Fruit fly (Drosophila melanogaster): ENCODE results near the gene tsg.

The tsg gene

dm6 chrX:11988912-11989311, at the start of gene tsg:
Gene tsg, minus strand, starts transcription at chrX:11988948.
- TF ChIP-seq CG7101 (tag; optimal IDR thresholded peaks at IDR 0.05) = no peak
- no peak for TF ChIP-seq toe (GFP tag; optimal IDR thresholded peaks at IDR 0.05)
- no peak for TF ChIP-seq CG1620 (GFP tag; optimal IDR thresholded peaks at IDR 0.05)
- TF ChIP-seq cnc (optimal IDR thresholded peaks at IDR 0.05) = no peak
- no peak for TF ChIP-seq tj (GFP tag; optimal IDR thresholded peaks at IDR 0.05)
- no peak for TF ChIP-seq cic (GFP tag; optimal IDR thresholded peaks at IDR 0.05)
- TF ChIP-seq Crg-1 (GFP tag; optimal IDR thresholded peaks at IDR 0.05) = no peak
- TF ChIP-seq CG33017 (tag; optimal IDR thresholded peaks at IDR 0.05) = no peak

DNA sequence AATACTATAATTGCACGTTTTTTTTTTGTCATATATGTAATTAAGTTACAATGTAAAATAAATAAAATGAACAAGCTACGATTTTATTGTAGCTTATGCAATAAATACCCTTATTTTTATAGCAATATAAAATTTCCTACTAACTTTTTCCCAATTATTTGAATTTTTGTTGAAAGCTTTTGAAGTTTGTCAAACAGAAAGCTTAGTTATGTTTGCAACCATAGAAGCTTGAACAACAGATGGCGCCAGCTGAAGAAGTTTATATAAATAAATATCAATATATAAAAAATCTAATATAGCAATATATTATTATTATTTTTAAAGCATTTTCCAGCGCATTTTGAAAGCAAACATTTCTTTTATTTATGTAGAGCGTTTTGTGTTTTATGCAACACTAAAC, 46.5 kb upstream of the tsg start:
- TF ChIP-seq bab1 (GFP tag; optimal IDR thresholded peaks at IDR 0.05) = peak; percentile 47
- no peak for TF ChIP-seq toe (GFP tag; optimal IDR thresholded peaks at IDR 0.05)

DNA sequence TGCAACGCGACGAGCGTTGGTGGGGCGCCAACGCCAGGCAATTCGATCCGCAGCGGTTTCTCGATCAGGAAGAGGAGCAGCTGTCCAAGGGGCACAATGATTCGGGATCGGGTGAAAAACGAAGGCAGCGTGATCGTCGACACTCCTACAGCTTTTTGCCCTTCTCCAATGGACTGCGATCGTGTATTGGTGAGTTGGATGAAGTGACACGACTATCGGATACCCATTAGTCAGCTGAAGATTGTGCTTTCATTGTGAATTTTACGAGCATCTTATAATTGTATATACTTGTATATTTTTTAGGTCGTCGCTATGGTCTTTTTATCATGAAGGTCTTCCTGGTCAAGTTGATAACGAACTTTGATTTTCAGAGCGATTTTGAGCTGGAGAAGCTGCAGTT, 46.0 kb upstream of the tsg start:
- TF ChIP-seq cnc (optimal IDR thresholded peaks at IDR 0.05) (no peak), Mnt (GFP tag; optimal IDR thresholded peaks at IDR 0.05) (no peak)

- TF ChIP-seq CG1620 (GFP tag; optimal IDR thresholded peaks at IDR 0.05) (no peak), ovo (GFP tag; optimal IDR thresholded peaks at IDR 0.05) (no peak), bab1 (GFP tag; optimal IDR thresholded peaks at IDR 0.05) (no peak), CG11617 (GFP tag; optimal IDR thresholded peaks at IDR 0.05) (no peak), CG7045 (GFP tag; optimal IDR thresholded peaks at IDR 0.05) (no peak), toe (GFP tag; optimal IDR thresholded peaks at IDR 0.05) (no peak), pad (GFP tag; optimal IDR thresholded peaks at IDR 0.05) (no peak), CG12768 (GFP tag; optimal IDR thresholded peaks at IDR 0.05) (no peak), Hr96 (GFP tag; optimal IDR thresholded peaks at IDR 0.05) (no peak)
Observed at dm6 chrX:12032136-12032682, 43.5 kb upstream of the tsg start, which contains the start of gene Cyp318a1. Gene Cyp318a1, plus strand, starts transcription at chrX:12032632.

dm6 chrX:12031400-12031799, 42.7 kb upstream of the tsg start, which contains the start of gene Cyp311a1:
Gene Cyp311a1, minus strand, starts transcription at chrX:12031465.
- TF ChIP-seq ovo (GFP tag; optimal IDR thresholded peaks at IDR 0.05) (no peak), CG33017 (tag; optimal IDR thresholded peaks at IDR 0.05) (peak; percentile 60), Hr96 (GFP tag; optimal IDR thresholded peaks at IDR 0.05) (no peak), CG7045 (GFP tag; optimal IDR thresholded peaks at IDR 0.05) (no peak), CG7101 (tag; optimal IDR thresholded peaks at IDR 0.05) (peak; percentile 56), tj (GFP tag; optimal IDR thresholded peaks at IDR 0.05) (no peak), cnc (optimal IDR thresholded peaks at IDR 0.05) (no peak), CG14711 (tag; optimal IDR thresholded peaks at IDR 0.05) (peak; percentile 48), Mnt (GFP tag; optimal IDR thresholded peaks at IDR 0.05) (no peak), cic (GFP tag; optimal IDR thresholded peaks at IDR 0.05) (no peak), Crg-1 (GFP tag; optimal IDR thresholded peaks at IDR 0.05) (no peak)

dm6 chrX:12028825-12029514, 40.2 kb upstream of the tsg start, which contains the start of gene Usp7:
Gene Usp7, minus strand, starts transcription at chrX:12029032.
- TF ChIP-seq kay (GFP tag; ENCODE audit: borderline replicate concordance) = no peak
- TF ChIP-seq Mnt (GFP tag; optimal IDR thresholded peaks at IDR 0.05) = peak; percentile 74
- no peak for TF ChIP-seq CG5204 (GFP tag; optimal IDR thresholded peaks at IDR 0.05)
- peak; percentile 38 for TF ChIP-seq bab1 (GFP tag; optimal IDR thresholded peaks at IDR 0.05)
- TF ChIP-seq pad (GFP tag; optimal IDR thresholded peaks at IDR 0.05) = no peak
- TF ChIP-seq CG33017 (tag; optimal IDR thresholded peaks at IDR 0.05) = no peak

dm6 chrX:12021750-12022149, 33.0 kb upstream of the tsg start:
- TF ChIP-seq CG1620 (GFP tag; optimal IDR thresholded peaks at IDR 0.05) (no peak), pad (GFP tag; optimal IDR thresholded peaks at IDR 0.05) (no peak), ovo (GFP tag; optimal IDR thresholded peaks at IDR 0.05) (no peak), CG11617 (GFP tag; optimal IDR thresholded peaks at IDR 0.05) (no peak), Mnt (GFP tag; optimal IDR thresholded peaks at IDR 0.05) (no peak), bab1 (GFP tag; optimal IDR thresholded peaks at IDR 0.05) (no peak), cnc (optimal IDR thresholded peaks at IDR 0.05) (no peak), CG12768 (GFP tag; optimal IDR thresholded peaks at IDR 0.05) (no peak), CG33017 (tag; optimal IDR thresholded peaks at IDR 0.05) (no peak), kay (GFP tag; ENCODE audit: borderline replicate concordance) (no peak), CG14711 (tag; optimal IDR thresholded peaks at IDR 0.05) (no peak), CG5204 (GFP tag; optimal IDR thresholded peaks at IDR 0.05) (no peak), Crg-1 (GFP tag; optimal IDR thresholded peaks at IDR 0.05) (no peak)

- TF ChIP-seq CG7101 (tag; optimal IDR thresholded peaks at IDR 0.05) (no peak), Hr96 (GFP tag; optimal IDR thresholded peaks at IDR 0.05) (no peak), tj (GFP tag; optimal IDR thresholded peaks at IDR 0.05) (no peak), ovo (GFP tag; optimal IDR thresholded peaks at IDR 0.05) (no peak)
Observed at dm6 chrX:12020857-12021256, 32.1 kb upstream of the tsg start, which contains the start of gene Tango4. Gene Tango4, plus strand, starts transcription at chrX:12021068.
